Fruit fly (Drosophila melanogaster) whole organism, embryonic: Measurements from ENCODE around the gene brun.

ENCODE experiments used
- CG10431 ChIP-seq: fragments of 200-800 bp; sonication (Bioruptor generic); optimal IDR thresholded peaks from 3 replicates; lab custom pipeline; 2018; ENCODE audit warnings: missing biosample characterization, mild to moderate bottlenecking, missing genetic modification characterization
- CG11696 ChIP-seq: fragments of 200-800 bp; sonication (Bioruptor generic); IDR thresholded peaks from 2 replicates; pipeline ENCODE4 v1.3.6; 2022; ENCODE audit warnings: missing biosample characterization, missing genetic modification characterization
- CG12744 ChIP-seq: fragments of 200-800 bp; sonication (Bioruptor generic); optimal IDR thresholded peaks from 2 replicates; lab custom pipeline; 2016; ENCODE audit warnings: missing biosample characterization, missing genetic modification characterization
- CG13123 ChIP-seq: fragments of 200-800 bp; sonication (Bioruptor generic); optimal IDR thresholded peaks from 2 replicates; lab custom pipeline; 2016; ENCODE audit warnings: missing biosample characterization, missing genetic modification characterization
- CG13775 ChIP-seq: fragments of 200-800 bp; sonication (Bioruptor generic); optimal IDR thresholded peaks from 3 replicates; lab custom pipeline; 2017; ENCODE audit warnings: missing biosample characterization, mild to moderate bottlenecking, missing genetic modification characterization
- CG15696 ChIP-seq: fragments of 200-800 bp; sonication (Bioruptor generic); optimal IDR thresholded peaks from 2 replicates; lab custom pipeline; 2019; ENCODE audit warnings: missing biosample characterization, mild to moderate bottlenecking, missing genetic modification characterization, moderate library complexity
- CG16779 ChIP-seq: fragments of 200-800 bp; sonication (Bioruptor generic); IDR thresholded peaks from 2 replicates; pipeline ENCODE4 v1.3.6; 2022; ENCODE audit warnings: missing biosample characterization, missing genetic modification characterization
- CG16813 ChIP-seq: fragments of 200-800 bp; sonication (Bioruptor generic); IDR thresholded peaks from 3 replicates; pipeline ENCODE4 v1.3.6; 2022; ENCODE audit warnings: missing biosample characterization, missing genetic modification characterization; ENCODE audit not compliant: partially characterized antibody
- CG18599 ChIP-seq: fragments of 200-800 bp; sonication (Bioruptor generic); optimal IDR thresholded peaks from 3 replicates; lab custom pipeline; 2017; ENCODE audit warnings: missing biosample characterization, missing genetic modification characterization, mild to moderate bottlenecking, moderate library complexity, missing genetic modification reagents
- CG2116 ChIP-seq: fragments of 200-800 bp; sonication (Bioruptor generic); optimal IDR thresholded peaks from 3 replicates; lab custom pipeline; 2018; ENCODE audit warnings: missing biosample characterization, mild to moderate bottlenecking, missing genetic modification characterization
- CG3838 ChIP-seq: fragments of 200-800 bp; sonication (Bioruptor generic); optimal IDR thresholded peaks from 3 replicates; lab custom pipeline; 2016; ENCODE audit warnings: missing biosample characterization, missing genetic modification characterization
- CG6689 ChIP-seq: fragments of 200-800 bp; sonication (Bioruptor generic); IDR thresholded peaks from 2 replicates; pipeline ENCODE4 v1.3.6; 2022; ENCODE audit warnings: missing biosample characterization, missing genetic modification characterization
- CG9609 ChIP-seq: fragments of 200-800 bp; sonication (Bioruptor generic); optimal IDR thresholded peaks from 3 replicates; lab custom pipeline; 2016; ENCODE audit warnings: missing biosample characterization, missing genetic modification characterization
- CG9797 ChIP-seq: fragments of 200-800 bp; sonication (Bioruptor generic); optimal IDR thresholded peaks from 3 replicates; lab custom pipeline; 2018; ENCODE audit warnings: missing biosample characterization, mild to moderate bottlenecking, missing genetic modification characterization
- D ChIP-seq, 2 experiments: fragments of 200-800 bp in 1 of 2; fragments of >200 bp in 1 of 2; sonication (Bioruptor generic) in 1 of 2; optimal IDR thresholded peaks; 2 replicates in 1 of 2; 3 replicates in 1 of 2; lab custom pipeline; 2017; ENCODE audit warnings: mild to moderate bottlenecking in 1 of 2, missing biosample characterization in 1 of 2, missing genetic modification characterization in 1 of 2, missing genetic modification reagents in 1 of 2
- HLHmδ ChIP-seq: fragments of 200-800 bp; sonication (Bioruptor generic); optimal IDR thresholded peaks from 2 replicates; lab custom pipeline; 2018; ENCODE audit warnings: missing biosample characterization, mild to moderate bottlenecking, missing genetic modification characterization, moderate library complexity
- Hr78 ChIP-seq, 2 experiments: fragments of 200-800 bp in 1 of 2; fragments of >200 bp in 1 of 2; sonication (Bioruptor generic) in 1 of 2; optimal IDR thresholded peaks; 2 replicates each; lab custom pipeline; 2017 to 2019; ENCODE audit warnings: missing biosample characterization in 2 of 2, missing genetic modification characterization in 2 of 2, mild to moderate bottlenecking in 1 of 2, moderate library complexity in 1 of 2
- Lim3 ChIP-seq: fragments of 200-800 bp; sonication (Bioruptor generic); IDR thresholded peaks from 2 replicates; pipeline ENCODE4 v1.3.6; 2022; ENCODE audit warnings: missing biosample characterization, missing genetic modification characterization
- Lpt ChIP-seq: fragments of >200 bp; optimal IDR thresholded peaks from 2 replicates; lab custom pipeline; 2018; ENCODE audit warnings: missing biosample characterization, missing genetic modification characterization
- NK7.1 ChIP-seq: fragments of 200-800 bp; sonication (Bioruptor generic); optimal IDR thresholded peaks from 3 replicates; lab custom pipeline; 2016; ENCODE audit warnings: missing biosample characterization, missing genetic modification characterization
- Nf-YB ChIP-seq: fragments of 200-800 bp; sonication (Bioruptor generic); optimal IDR thresholded peaks from 3 replicates; lab custom pipeline; 2019; ENCODE audit warnings: missing biosample characterization, mild to moderate bottlenecking, missing genetic modification characterization, moderate library complexity
- Oaz ChIP-seq: fragments of 200-800 bp; sonication (Bioruptor generic); IDR thresholded peaks from 2 replicates; pipeline ENCODE4 v1.3.6; 2022; ENCODE audit warnings: missing biosample characterization, missing genetic modification characterization
- PHDP ChIP-seq: fragments of 200-800 bp; sonication (Bioruptor generic); optimal IDR thresholded peaks from 3 replicates; lab custom pipeline; 2018; ENCODE audit warnings: missing biosample characterization, mild to moderate bottlenecking, missing genetic modification characterization, moderate library complexity
- Scr ChIP-seq: fragments of 200-800 bp; sonication (Bioruptor generic); IDR thresholded peaks from 2 replicates; pipeline ENCODE4 v1.3.6; 2022; ENCODE audit warnings: missing biosample characterization, missing genetic modification characterization; ENCODE audit not compliant: partially characterized antibody
- Ssrp ChIP-seq: fragments of 200-800 bp; sonication (Bioruptor generic); optimal IDR thresholded peaks from 2 replicates; lab custom pipeline; 2018; ENCODE audit warnings: missing biosample characterization, mild to moderate bottlenecking, missing genetic modification characterization, moderate library complexity
- Stat92E ChIP-seq, 3 experiments: fragments of >200 bp in 2 of 3; fragments of 200-800 bp in 1 of 3; sonication (Bioruptor generic) in 1 of 3; optimal IDR thresholded peaks; 2 replicates each; lab custom pipeline; 2017 to 2019; ENCODE audit warnings: missing biosample characterization in 3 of 3, missing genetic modification characterization in 3 of 3, mild to moderate bottlenecking in 1 of 3, moderate library complexity in 1 of 3
- Trl ChIP-seq, 3 experiments: fragments of >200 bp in 2 of 3; fragments of 200-800 bp in 1 of 3; sonication (Bioruptor generic) in 1 of 3; optimal IDR thresholded peaks; 2 replicates in 1 of 3; 3 replicates in 2 of 3; lab custom pipeline; 2016 to 2017; ENCODE audit warnings: missing biosample characterization in 1 of 3, missing genetic modification characterization in 1 of 3
- ac ChIP-seq: fragments of 200-800 bp; sonication (Bioruptor generic); optimal IDR thresholded peaks from 3 replicates; lab custom pipeline; 2017; ENCODE audit warnings: missing biosample characterization, mild to moderate bottlenecking, missing genetic modification characterization
- aop ChIP-seq: fragments of 200-800 bp; sonication (Bioruptor generic); IDR thresholded peaks from 2 replicates; pipeline ENCODE4 v1.3.6; 2022; ENCODE audit warnings: missing biosample characterization, missing genetic modification characterization
- az2 ChIP-seq: fragments of 200-800 bp; sonication (Bioruptor generic); optimal IDR thresholded peaks from 3 replicates; lab custom pipeline; 2016; ENCODE audit warnings: missing biosample characterization, missing genetic modification characterization
- cad ChIP-seq: fragments of >200 bp; optimal IDR thresholded peaks from 2 replicates; lab custom pipeline; 2017; ENCODE audit warnings: missing biosample characterization, missing genetic modification characterization
- ems ChIP-seq: fragments of 200-800 bp; sonication (Bioruptor generic); optimal IDR thresholded peaks from 3 replicates; lab custom pipeline; 2016; ENCODE audit warnings: missing biosample characterization, missing genetic modification characterization
- eyg ChIP-seq: fragments of 200-800 bp; sonication (Bioruptor generic); optimal IDR thresholded peaks from 3 replicates; lab custom pipeline; 2016; ENCODE audit warnings: missing biosample characterization, missing genetic modification characterization
- fd96Cb ChIP-seq: fragments of 200-800 bp; sonication (Bioruptor generic); optimal IDR thresholded peaks from 2 replicates; lab custom pipeline; 2018; ENCODE audit warnings: missing biosample characterization, mild to moderate bottlenecking, missing genetic modification characterization, moderate library complexity
- gfzf ChIP-seq: fragments of 200-800 bp; sonication (Bioruptor generic); optimal IDR thresholded peaks from 2 replicates; lab custom pipeline; 2016; ENCODE audit warnings: missing biosample characterization, mild to moderate bottlenecking, missing genetic modification characterization, moderate library complexity
- lov ChIP-seq, 2 experiments: fragments of 200-800 bp in 1 of 2; fragments of >200 bp in 1 of 2; sonication (Bioruptor generic) in 1 of 2; IDR thresholded peaks in 1 of 2; optimal IDR thresholded peaks in 1 of 2; 2 replicates in 1 of 2; 3 replicates in 1 of 2; pipeline versions ENCODE4 v1.3.6 to Lab custom; 2017 to 2022; ENCODE audit warnings: missing biosample characterization in 1 of 2, missing genetic modification characterization in 1 of 2
- pan ChIP-seq, 4 experiments: fragments of >200 bp in 3 of 4; fragments of 200-800 bp in 1 of 4; sonication (Bioruptor generic) in 1 of 4; optimal IDR thresholded peaks in 3 of 4; IDR thresholded peaks in 1 of 4; 2 replicates each; pipeline versions ENCODE4 v1.3.6 to Lab custom; 2017 to 2022; ENCODE audit warnings: missing biosample characterization in 2 of 4, missing genetic modification characterization in 2 of 4, mixed read lengths in 1 of 4
- pb ChIP-seq: fragments of 200-800 bp; sonication (Bioruptor generic); optimal IDR thresholded peaks from 3 replicates; lab custom pipeline; 2016; ENCODE audit warnings: missing biosample characterization, missing genetic modification characterization
- pros ChIP-seq: fragments of 200-800 bp; sonication (Bioruptor generic); optimal IDR thresholded peaks from 3 replicates; lab custom pipeline; 2019; ENCODE audit warnings: missing biosample characterization, mild to moderate bottlenecking, missing genetic modification characterization, moderate library complexity
- psq ChIP-seq: fragments of 200-800 bp; sonication (Bioruptor generic); optimal IDR thresholded peaks from 2 replicates; lab custom pipeline; 2017; ENCODE audit warnings: missing biosample characterization, missing genetic modification characterization
- row ChIP-seq: fragments of 200-800 bp; sonication (Bioruptor generic); IDR thresholded peaks from 3 replicates; pipeline ENCODE4 v1.3.6; 2022; ENCODE audit warnings: missing biosample characterization, missing genetic modification characterization
- sd ChIP-seq: fragments of 200-800 bp; sonication (Bioruptor generic); optimal IDR thresholded peaks from 3 replicates; lab custom pipeline; 2018; ENCODE audit warnings: missing biosample characterization, mild to moderate bottlenecking, missing genetic modification characterization, moderate library complexity
- sim ChIP-seq: fragments of 200-800 bp; sonication (Bioruptor generic); IDR thresholded peaks from 2 replicates; pipeline ENCODE4 v1.3.6; 2022; ENCODE audit warnings: missing biosample characterization, missing genetic modification characterization
- sima ChIP-seq: fragments of 200-800 bp; sonication (Bioruptor generic); optimal IDR thresholded peaks from 2 replicates; lab custom pipeline; 2016; ENCODE audit warnings: missing biosample characterization, missing genetic modification characterization
- sug ChIP-seq: fragments of 200-800 bp; optimal IDR thresholded peaks from 2 replicates; lab custom pipeline; 2019; ENCODE audit warnings: missing biosample characterization, mild to moderate bottlenecking, missing genetic modification characterization, moderate library complexity
- tna ChIP-seq: fragments of 200-800 bp; sonication (Bioruptor generic); IDR thresholded peaks from 2 replicates; pipeline ENCODE4 v1.3.6; 2022; ENCODE audit warnings: missing biosample characterization, missing genetic modification characterization; ENCODE audit not compliant: partially characterized antibody
- wdn ChIP-seq: fragments of 200-800 bp; sonication (Bioruptor generic); IDR thresholded peaks from 2 replicates; pipeline ENCODE4 v1.3.6; 2022; ENCODE audit warnings: missing biosample characterization, missing genetic modification characterization
- zf30C ChIP-seq: fragments of 200-800 bp; sonication (Bioruptor generic); optimal IDR thresholded peaks from 3 replicates; lab custom pipeline; 2018; ENCODE audit warnings: missing biosample characterization, mild to moderate bottlenecking, missing genetic modification characterization

The brun gene

DNA sequence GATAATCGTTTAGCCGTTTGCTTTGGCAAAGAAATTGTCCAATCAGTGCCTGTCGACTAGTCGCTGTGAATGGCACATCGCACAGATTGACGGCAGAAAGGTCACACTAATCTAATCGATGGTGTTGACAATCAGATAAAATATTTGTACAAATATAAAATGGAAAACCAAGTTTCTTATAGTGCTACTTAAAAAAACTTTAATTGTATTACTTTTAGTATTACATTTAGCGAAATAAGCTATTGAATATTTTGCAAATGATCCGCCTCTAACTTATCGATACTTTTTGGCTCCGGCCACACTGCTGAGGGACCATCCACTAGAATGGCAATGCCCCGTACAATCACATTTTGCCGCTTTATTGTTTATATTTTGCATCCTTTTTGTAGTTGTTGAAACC lies at the start of gene brun, which contains the start of gene CG2614 (continued):
- TF ChIP-seq sima (GFP tag; lab: Kevin White, UChicago) (no peak), fd96Cb (tag; lab: Kevin White, UChicago) (no peak), CG13123 (GFP tag; lab: Kevin White, UChicago) (peak; percentile 59), CG12744 (GFP tag; lab: Kevin White, UChicago) (peak; percentile 18), HLHmδ (no peak), D (optimal IDR thresholded peaks at IDR 0.05; lab: Kevin White, UChicago) (no peak), D (GFP tag; optimal IDR thresholded peaks at IDR 0.05; lab: Kevin White, UChicago) (no peak), CG15696 (peak; percentile 53), eyg (GFP tag; lab: Kevin White, UChicago) (peak; percentile 41), Oaz (GFP tag; lab: Robert Waterston, UW) (no peak), Stat92E (GFP tag; optimal IDR thresholded peaks at IDR 0.05; lab: Kevin White, UChicago) (peak in 1 of 3 experiments; percentile 53), az2 (peak; percentile 63), CG10431 (GFP tag; lab: Kevin White, UChicago) (no peak), Lpt (GFP tag; lab: Kevin White, UChicago) (no peak), CG6689 (peak; percentile 80), CG11696 (GFP tag; lab: Robert Waterston, UW) (no peak), Nf-YB (GFP tag; lab: Kevin White, UChicago) (peak; percentile 69), pb (GFP tag; lab: Kevin White, UChicago) (no peak), cad (GFP tag; lab: Kevin White, UChicago) (no peak), sim (GFP tag; lab: Robert Waterston, UW) (no peak), Lim3 (GFP tag; lab: Robert Waterston, UW) (no peak), NK7.1 (GFP tag; lab: Kevin White, UChicago) (no peak), ac (GFP tag; lab: Kevin White, UChicago) (no peak), aop (GFP tag; lab: Robert Waterston, UW) (no peak), PHDP (tag; lab: Kevin White, UChicago) (no peak), lov (optimal IDR thresholded peaks at IDR 0.05; lab: Kevin White, UChicago) (no peak), lov (GFP tag; IDR thresholded peaks at IDR 0.05; lab: Robert Waterston, UW) (no peak), CG9797 (GFP tag; lab: Kevin White, UChicago) (peak; percentile 93), tna (GFP tag; lab: Robert Waterston, UW) (no peak; the same call in 1 of the 2 replicates), CG3838 (GFP tag; lab: Kevin White, UChicago) (peak; percentile 24), CG16813 (GFP tag; lab: Robert Waterston, UW) (peak; percentile 94), CG2116 (peak; percentile 77), Hr78 (GFP tag; optimal IDR thresholded peaks at IDR 0.05; lab: Kevin White, UChicago) (no peak), Trl (optimal IDR thresholded peaks at IDR 0.05; lab: Kevin White, UChicago) (no peak), Trl (GFP tag; optimal IDR thresholded peaks at IDR 0.05; lab: Kevin White, UChicago) (peak; percentile 74), CG16779 (GFP tag; lab: Robert Waterston, UW) (no peak), wdn (no peak), row (GFP tag; lab: Robert Waterston, UW) (peak; percentile 96), gfzf (GFP tag; lab: Kevin White, UChicago) (peak; percentile 70), Ssrp (tag; lab: Kevin White, UChicago) (peak; percentile 57), zf30C (no peak), pan (optimal IDR thresholded peaks at IDR 0.05; lab: Kevin White, UChicago) (no peak), pan (GFP tag; optimal IDR thresholded peaks at IDR 0.05 in 1 of 2, IDR thresholded peaks at IDR 0.05 in 1 of 2) (no peak), CG9609 (GFP tag; lab: Kevin White, UChicago) (peak; percentile 63), psq (peak; percentile 11), pros (no peak), Scr (peak; percentile 94), CG18599 (GFP tag; lab: Kevin White, UChicago) (no peak), CG13775 (GFP tag; lab: Kevin White, UChicago) (peak; percentile 84), sug (tag; lab: Kevin White, UChicago) (no peak), ems (peak; percentile 46), sd (tag; lab: Kevin White, UChicago) (no peak)
